Fruit fly (Drosophila melanogaster) whole organism, prepupa: Measurements from ENCODE around the gene CG34353.

Experiments used
- CG31627 ChIP-seq: fragments of 200-800 bp; sonication (Bioruptor generic); optimal IDR thresholded peaks from 3 replicates; lab custom pipeline; 2016; ENCODE audit warnings: missing biosample characterization, missing genetic modification characterization
- CG6854 ChIP-seq: fragments of 200-800 bp; sonication (Bioruptor generic); optimal IDR thresholded peaks from 2 replicates; lab custom pipeline; 2017; ENCODE audit warnings: missing biosample characterization, mild to moderate bottlenecking, missing genetic modification characterization
- Hr38 ChIP-seq: sonication (Bioruptor generic); optimal IDR thresholded peaks from 2 replicates; lab custom pipeline; 2016; ENCODE audit warnings: missing biosample characterization, missing genetic modification characterization
- fd59A ChIP-seq: fragments of 200-800 bp; sonication (Bioruptor generic); optimal IDR thresholded peaks from 2 replicates; lab custom pipeline; 2017; ENCODE audit warnings: missing biosample characterization, mild to moderate bottlenecking, missing genetic modification characterization, missing genetic modification reagents

DNA sequence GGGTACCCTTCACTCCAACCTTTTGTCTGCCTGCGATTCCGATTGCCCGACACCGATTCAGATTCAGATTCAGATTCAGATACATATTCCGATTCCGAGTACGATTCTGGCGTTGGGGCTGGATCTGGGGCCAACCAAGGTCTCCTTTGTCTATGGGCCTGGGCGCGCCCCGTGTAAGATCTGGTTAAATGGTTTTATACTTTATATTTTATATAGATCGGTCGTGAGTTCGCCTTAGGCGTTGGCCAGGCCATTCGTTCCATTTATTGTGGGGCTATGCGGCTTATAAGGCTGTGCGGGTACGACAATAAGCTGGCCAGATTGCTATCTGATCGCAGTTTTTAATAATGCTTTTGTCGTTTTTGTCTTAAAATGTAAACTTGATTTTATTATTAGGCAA lies 165.6 kb downstream of the CG34353 start:
- TF ChIP-seq fd59A (GFP tag; lab: Kevin White, UChicago) (no peak), Hr38 (GFP tag; lab: Kevin White, UChicago) (no peak), CG31627 (GFP tag; lab: Kevin White, UChicago) (no peak), CG6854 (GFP tag; lab: Kevin White, UChicago) (no peak)
